Fruit fly (Drosophila melanogaster): ENCODE data around the gene CG7148.

Gene CG7148

DNA sequence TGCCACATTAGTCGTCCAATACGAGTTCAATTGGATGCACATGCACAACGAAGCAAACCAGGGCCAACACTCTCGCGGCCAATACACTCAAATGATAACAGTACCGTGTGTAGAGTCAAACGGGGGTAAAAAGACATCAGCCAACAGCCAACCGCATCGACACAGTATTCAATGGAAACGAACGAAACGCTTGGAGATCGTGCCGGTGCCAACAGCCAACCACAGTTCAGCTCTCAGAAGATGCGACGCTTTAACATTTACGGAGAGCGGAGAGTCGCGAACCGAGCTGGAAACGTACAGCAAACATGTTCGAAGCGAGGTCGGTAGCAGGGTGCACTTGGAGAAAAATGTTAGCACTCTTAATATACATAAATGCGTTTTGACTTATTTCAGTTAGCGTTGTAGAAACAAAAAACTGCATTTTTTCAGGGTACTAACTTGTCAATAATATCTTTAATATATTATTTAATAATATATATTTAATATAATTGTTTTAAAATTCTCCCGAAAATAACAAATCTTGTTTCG lies 24.0 kb downstream of the CG7148 start (continued):
- peak; percentile 6; the same call in 1 of the 2 replicates for TF ChIP-seq Ravus (GFP tag; IDR thresholded peaks at IDR 0.05)
- no peak for TF ChIP-seq fru (optimal IDR thresholded peaks at IDR 0.05)
- TF ChIP-seq ERR (GFP tag; optimal IDR thresholded peaks at IDR 0.05): no peak
- TF ChIP-seq CG15479 (GFP tag; optimal IDR thresholded peaks at IDR 0.05): no peak
- TF ChIP-seq NK7.1 (GFP tag; optimal IDR thresholded peaks at IDR 0.05): no peak
- no peak for TF ChIP-seq NC2β (GFP tag; optimal IDR thresholded peaks at IDR 0.05)
- TF ChIP-seq fd102C (GFP tag; optimal IDR thresholded peaks at IDR 0.05): no peak
- TF ChIP-seq HLH4C (GFP tag; IDR thresholded peaks at IDR 0.05; ENCODE audit: partially characterized antibody): no peak
- TF ChIP-seq Poxn (GFP tag; IDR thresholded peaks at IDR 0.05): no peak
- 0 out of 2 replicates have a peak, but pooled peaks have one; percentile 7 for TF ChIP-seq gsb (GFP tag; IDR thresholded peaks at IDR 0.05)
- no peak for TF ChIP-seq CG7928 (GFP tag; optimal IDR thresholded peaks at IDR 0.05)
- TF ChIP-seq CG11504 (tag; optimal IDR thresholded peaks at IDR 0.05): no peak
- TF ChIP-seq CG11085 (GFP tag; IDR thresholded peaks at IDR 0.05): no peak; the same call in 1 of the 2 replicates
- TF ChIP-seq CG17385 (GFP tag; optimal IDR thresholded peaks at IDR 0.05): peak; percentile 45
- TF ChIP-seq croc (GFP tag; conservative IDR thresholded peaks at IDR 0.05): peak; percentile 35; the same call in 1 of the 3 replicates
- no peak for TF ChIP-seq NC2α (GFP tag; optimal IDR thresholded peaks at IDR 0.05)
- TF ChIP-seq Hey (tag; optimal IDR thresholded peaks at IDR 0.05): no peak
- peak; percentile 69 for TF ChIP-seq D19A (tag; optimal IDR thresholded peaks at IDR 0.05)
- TF ChIP-seq CG3995 (GFP tag; optimal IDR thresholded peaks at IDR 0.05): no peak
- peak in 1 of 3 experiments; percentile 53 for TF ChIP-seq Stat92E (GFP tag; optimal IDR thresholded peaks at IDR 0.05)
- no peak for TF ChIP-seq Dll (GFP tag; IDR thresholded peaks at IDR 0.05; ENCODE audit: partially characterized antibody)
- no peak for TF ChIP-seq CG1647 (GFP tag; optimal IDR thresholded peaks at IDR 0.05)
- TF ChIP-seq CG8281 (tag; optimal IDR thresholded peaks at IDR 0.05): peak; percentile 30
- TF ChIP-seq Camta (GFP tag; optimal IDR thresholded peaks at IDR 0.05): no peak
- TF ChIP-seq CG16863 (GFP tag; optimal IDR thresholded peaks at IDR 0.05): no peak
- no peak for TF ChIP-seq corto (GFP tag; optimal IDR thresholded peaks at IDR 0.05)
- peak in 1 of 2 experiments; percentile 49 for TF ChIP-seq Hr78 (GFP tag; optimal IDR thresholded peaks at IDR 0.05)
- TF ChIP-seq Six4 (GFP tag; optimal IDR thresholded peaks at IDR 0.05): peak; percentile 66
- TF ChIP-seq Mrtf (GFP tag; IDR thresholded peaks at IDR 0.05): no peak
- TF ChIP-seq CG12299 (tag; optimal IDR thresholded peaks at IDR 0.05): no peak
- peak; percentile 56 for TF ChIP-seq Sox100B (GFP tag; optimal IDR thresholded peaks at IDR 0.05)
- peak; percentile 78 for TF ChIP-seq zfh1 (GFP tag; IDR thresholded peaks at IDR 0.05)
- TF ChIP-seq CG15011 (GFP tag; optimal IDR thresholded peaks at IDR 0.05): no peak
- no peak for TF ChIP-seq CG16813 (GFP tag; IDR thresholded peaks at IDR 0.05; ENCODE audit: partially characterized antibody)
- TF ChIP-seq Hand (GFP tag; optimal IDR thresholded peaks at IDR 0.05): no peak
- peak; percentile 19 for TF ChIP-seq CG10431 (GFP tag; optimal IDR thresholded peaks at IDR 0.05)
- TF ChIP-seq CG11398 (GFP tag; optimal IDR thresholded peaks at IDR 0.05): no peak
- peak; percentile 25 for TF ChIP-seq tio (GFP tag; optimal IDR thresholded peaks at IDR 0.05)
- TF ChIP-seq CG4617 (GFP tag; optimal IDR thresholded peaks at IDR 0.05; ENCODE audit: borderline replicate concordance): no peak
- no peak for TF ChIP-seq grn (GFP tag; optimal IDR thresholded peaks at IDR 0.05)
- TF ChIP-seq Meics (GFP tag; optimal IDR thresholded peaks at IDR 0.05): peak; percentile 64
- TF ChIP-seq fd64A (GFP tag; optimal IDR thresholded peaks at IDR 0.05): no peak
- peak; percentile 46 for TF ChIP-seq Chrac-16 (GFP tag; optimal IDR thresholded peaks at IDR 0.05)
- TF ChIP-seq CG43689 (GFP tag; IDR thresholded peaks at IDR 0.05): no peak
- TF ChIP-seq cad (GFP tag; optimal IDR thresholded peaks at IDR 0.05): no peak
- TF ChIP-seq esg (GFP tag; conservative IDR thresholded peaks at IDR 0.05): peak; percentile 65
- peak; percentile 80 for TF ChIP-seq CG17829 (tag; optimal IDR thresholded peaks at IDR 0.05)
- TF ChIP-seq ewg (GFP tag; optimal IDR thresholded peaks at IDR 0.05): peak; percentile 28
- TF ChIP-seq CG10267 (tag; optimal IDR thresholded peaks at IDR 0.05): peak; percentile 73
- TF ChIP-seq CG17186 (GFP tag; optimal IDR thresholded peaks at IDR 0.05): no peak
